Fruit fly (Drosophila melanogaster): ENCODE results near the gene Arfrp1.

Arfrp1 gene

dm6 chrX:9132589-9133237 lies 25.8 kb downstream of the Arfrp1 start (continued):
- TF ChIP-seq CG3407 (GFP tag; optimal IDR thresholded peaks at IDR 0.05) (no peak), CG17802 (tag; optimal IDR thresholded peaks at IDR 0.05) (no peak), CG12104 (GFP tag; optimal IDR thresholded peaks at IDR 0.05) (no peak), CTCF (GFP tag; optimal IDR thresholded peaks at IDR 0.05) (no peak), corto (GFP tag; optimal IDR thresholded peaks at IDR 0.05) (no peak), insv (GFP tag; optimal IDR thresholded peaks at IDR 0.05) (peak in 1 of 2 experiments; percentile 14), CG11723 (GFP tag; optimal IDR thresholded peaks at IDR 0.05) (no peak), zf30C (GFP tag; optimal IDR thresholded peaks at IDR 0.05) (peak; percentile 94), Hr51 (GFP tag; optimal IDR thresholded peaks at IDR 0.05) (no peak), sens (GFP tag) (peak; percentile 43), Optix (GFP tag; IDR thresholded peaks at IDR 0.05) (no peak), CG13894 (tag; optimal IDR thresholded peaks at IDR 0.05) (peak; percentile 20), CG2202 (tag; optimal IDR thresholded peaks at IDR 0.05) (no peak), Bgb (GFP tag; IDR thresholded peaks at IDR 0.05; ENCODE audit: partially characterized antibody) (no peak), CG10543 (GFP tag; optimal IDR thresholded peaks at IDR 0.05) (peak; percentile 5), kni (GFP tag; optimal IDR thresholded peaks at IDR 0.05) (peak; percentile 82), Mad (GFP tag; optimal IDR thresholded peaks at IDR 0.05) (no peak), odd (GFP tag; optimal IDR thresholded peaks at IDR 0.05) (peak; percentile 77), sqz (GFP tag; optimal IDR thresholded peaks at IDR 0.05) (peak; percentile 40), CG33557 (GFP tag; optimal IDR thresholded peaks at IDR 0.05) (no peak), CG10321 (GFP tag; IDR thresholded peaks at IDR 0.05) (no peak), bsh (GFP tag; optimal IDR thresholded peaks at IDR 0.05) (no peak), aop (GFP tag; IDR thresholded peaks at IDR 0.05) (no peak), CG1603 (tag; optimal IDR thresholded peaks at IDR 0.05) (peak; percentile 14), mam (GFP tag; optimal IDR thresholded peaks at IDR 0.05) (no peak), dati (GFP tag; IDR thresholded peaks at IDR 0.05) (no peak), CG18476 (GFP tag; optimal IDR thresholded peaks at IDR 0.05) (no peak), NC2β (GFP tag; optimal IDR thresholded peaks at IDR 0.05) (no peak), CG7928 (GFP tag; optimal IDR thresholded peaks at IDR 0.05) (no peak), CG2116 (GFP tag; optimal IDR thresholded peaks at IDR 0.05) (no peak), repo (GFP tag; optimal IDR thresholded peaks at IDR 0.05) (no peak), dmrt99B (tag; optimal IDR thresholded peaks at IDR 0.05) (no peak), CG31441 (GFP tag; IDR thresholded peaks at IDR 0.05) (no peak), CG5180 (GFP tag; optimal IDR thresholded peaks at IDR 0.05) (peak; percentile 30), wek (GFP tag; optimal IDR thresholded peaks at IDR 0.05) (no peak), grn (GFP tag; optimal IDR thresholded peaks at IDR 0.05) (peak; percentile 90), CG7745 (tag; optimal IDR thresholded peaks at IDR 0.05) (no peak)

dm6 chrX:9133577-9134240 lies 26.8 kb downstream of the Arfrp1 start:
- TF ChIP-seq zen2 (GFP tag; IDR thresholded peaks at IDR 0.05; ENCODE audit: partially characterized antibody) (no peak), Pdp1 (GFP tag; optimal IDR thresholded peaks at IDR 0.05) (peak in 1 of 2 experiments; percentile 12), crol (GFP tag; IDR thresholded peaks at IDR 0.05) (peak; percentile 17; the same call in 1 of the 2 replicates), grn (GFP tag; optimal IDR thresholded peaks at IDR 0.05) (peak; percentile 92), cad (GFP tag; optimal IDR thresholded peaks at IDR 0.05) (peak; percentile 11), CG5180 (GFP tag; optimal IDR thresholded peaks at IDR 0.05) (peak; percentile 37), CG13894 (tag; optimal IDR thresholded peaks at IDR 0.05) (peak; percentile 37), Deaf1 (tag; optimal IDR thresholded peaks at IDR 0.05) (peak; percentile 61), kni (GFP tag; optimal IDR thresholded peaks at IDR 0.05) (peak; percentile 57), sens (GFP tag) (peak; percentile 37), CG8765 (GFP tag; IDR thresholded peaks at IDR 0.05) (no peak), br (optimal IDR thresholded peaks at IDR 0.05) (no peak), CG1603 (tag; optimal IDR thresholded peaks at IDR 0.05) (peak; percentile 8), insv (GFP tag; optimal IDR thresholded peaks at IDR 0.05) (peak in 1 of 2 experiments; percentile 83), zf30C (GFP tag; optimal IDR thresholded peaks at IDR 0.05) (peak; percentile 53)

All from whole organism, embryonic.